Worm (Caenorhabditis elegans): ENCODE data around the gene C17B7.14.

DNA sequence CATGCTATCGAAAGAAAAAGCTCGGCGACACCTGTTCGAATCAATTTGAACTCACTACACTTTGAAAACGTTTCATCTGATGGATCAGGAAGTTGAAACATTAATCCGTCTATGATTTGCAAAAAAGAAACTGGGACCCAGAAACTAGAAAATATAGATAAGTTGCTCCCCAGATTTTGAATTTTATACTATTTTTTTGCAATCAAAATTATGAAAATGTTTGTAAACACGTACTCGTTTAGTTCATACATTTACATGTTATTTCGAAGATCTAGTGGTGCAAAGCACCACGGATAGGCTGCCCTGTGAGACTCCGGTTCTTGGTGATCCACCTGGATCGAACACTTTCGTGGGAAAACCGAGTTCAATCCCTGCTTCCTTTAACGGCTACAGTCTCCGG lies 21.6 kb upstream of the C17B7.14 start, which contains the start of gene C17B7.10:
- no peak for TF ChIP-seq hmbx-1 (tag; optimal IDR thresholded peaks at IDR 0.05)
- TF ChIP-seq F13C5.2 (tag; optimal IDR thresholded peaks at IDR 0.05): no peak
- TF ChIP-seq scrt-1 (GFP tag; IDR thresholded peaks at IDR 0.05): no peak

All from whole organism, early embryonic.